Fruit fly (Drosophila melanogaster): ENCODE data around the gene CG32795.

Gene CG32795

DNA sequence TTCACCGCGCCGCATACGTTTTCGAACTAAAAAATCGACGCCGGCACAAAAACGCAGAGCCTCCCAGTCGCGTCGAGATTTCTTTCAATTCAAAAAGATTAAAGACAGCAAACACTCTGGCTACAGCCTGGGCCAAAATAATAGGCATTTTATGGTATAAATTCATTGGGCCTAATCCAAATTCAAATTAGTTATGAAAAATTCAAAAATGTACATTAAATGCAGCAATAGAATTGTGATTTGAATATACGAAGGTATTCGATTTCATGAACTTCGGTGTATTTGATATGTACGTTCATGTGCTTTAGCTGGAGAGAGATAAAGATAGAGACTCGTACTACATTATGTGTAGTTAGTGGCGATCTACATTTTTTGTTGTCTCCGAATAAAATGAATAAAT, 46.3 kb downstream of the CG32795 start, which contains the start of gene Syx4 (continued):
- TF ChIP-seq Ravus (GFP tag; IDR thresholded peaks at IDR 0.05) (peak; percentile 69), stc (GFP tag; IDR thresholded peaks at IDR 0.05) (peak; percentile 89), CG8478 (optimal IDR thresholded peaks at IDR 0.05) (no peak), CG8359 (GFP tag; optimal IDR thresholded peaks at IDR 0.05; ENCODE audit: borderline replicate concordance) (peak; percentile 52), NC2β (GFP tag; optimal IDR thresholded peaks at IDR 0.05) (peak; percentile 82), CG1529 (GFP tag; optimal IDR thresholded peaks at IDR 0.05) (peak; percentile 73), CG12104 (GFP tag; optimal IDR thresholded peaks at IDR 0.05) (peak; percentile 76), tna (GFP tag; IDR thresholded peaks at IDR 0.05; ENCODE audit: partially characterized antibody) (no peak), Blimp-1 (GFP tag; optimal IDR thresholded peaks at IDR 0.05) (peak; percentile 84), CG11247 (GFP tag; IDR thresholded peaks at IDR 0.05) (peak; percentile 91), CG30403 (GFP tag; optimal IDR thresholded peaks at IDR 0.05) (peak; percentile 88), CG16815 (GFP tag; optimal IDR thresholded peaks at IDR 0.05) (peak; percentile 77), CG1832 (GFP tag; optimal IDR thresholded peaks at IDR 0.05) (no peak), CG7372 (GFP tag; IDR thresholded peaks at IDR 0.05) (peak; percentile 83), Drgx (GFP tag; IDR thresholded peaks at IDR 0.05) (peak; percentile 96), oc (tag; optimal IDR thresholded peaks at IDR 0.05) (peak; percentile 91), CG14860 (GFP tag; IDR thresholded peaks at IDR 0.05; ENCODE audit: partially characterized antibody) (no peak), CG10565 (GFP tag; optimal IDR thresholded peaks at IDR 0.05) (no peak), gt (GFP tag; IDR thresholded peaks at IDR 0.05) (no peak), ERR (GFP tag; optimal IDR thresholded peaks at IDR 0.05) (peak; percentile 81), odd (GFP tag; optimal IDR thresholded peaks at IDR 0.05) (peak; percentile 84), Dad (GFP tag; optimal IDR thresholded peaks at IDR 0.05) (peak; percentile 79), CG12219 (GFP tag; optimal IDR thresholded peaks at IDR 0.05) (peak; percentile 92), Hr51 (GFP tag; optimal IDR thresholded peaks at IDR 0.05) (peak; percentile 78 to 93), wor (GFP tag; IDR thresholded peaks at IDR 0.05) (peak; percentile 73), ap (GFP tag; IDR thresholded peaks at IDR 0.05) (peak; percentile 87), Hr78 (GFP tag; optimal IDR thresholded peaks at IDR 0.05) (peak in 1 of 2 experiments; percentile 53), ATbp (GFP tag; optimal IDR thresholded peaks at IDR 0.05) (peak; percentile 88), CG12071 (GFP tag; optimal IDR thresholded peaks at IDR 0.05) (peak; percentile 94), ash1 (GFP tag; optimal IDR thresholded peaks at IDR 0.05) (peak; percentile 67), ci (GFP tag; IDR thresholded peaks at IDR 0.05) (peak; percentile 96), CG17612 (GFP tag; IDR thresholded peaks at IDR 0.05) (peak; percentile 67), sens (GFP tag) (peak; percentile 97), CG2116 (GFP tag; optimal IDR thresholded peaks at IDR 0.05) (peak; percentile 50), Oaz (GFP tag; IDR thresholded peaks at IDR 0.05) (peak; percentile 90), D19A (tag; optimal IDR thresholded peaks at IDR 0.05) (peak; percentile 85), CG3847 (GFP tag; IDR thresholded peaks at IDR 0.05) (peak; percentile 84), Lim3 (GFP tag; IDR thresholded peaks at IDR 0.05) (peak; percentile 53; the same call in 1 of the 2 replicates), CG15601 (tag; optimal IDR thresholded peaks at IDR 0.05) (peak; percentile 78), Gug (GFP tag; IDR thresholded peaks at IDR 0.05) (peak; percentile 80; the same call in 3 of the 4 replicates), salm (tag; optimal IDR thresholded peaks at IDR 0.05) (peak; percentile 91), pan (optimal IDR thresholded peaks at IDR 0.05) (no peak), pan (GFP tag; optimal IDR thresholded peaks at IDR 0.05 in 1 of 2, IDR thresholded peaks at IDR 0.05 in 1 of 2) (peak in 1 of 2 experiments; percentile 93), fd102C (GFP tag; optimal IDR thresholded peaks at IDR 0.05) (no peak), eve (GFP tag; optimal IDR thresholded peaks at IDR 0.05) (peak in 1 of 2 experiments; percentile 92), pfk (GFP tag; optimal IDR thresholded peaks at IDR 0.05) (no peak), cas (GFP tag; IDR thresholded peaks at IDR 0.05) (peak; percentile 71; the same call in 1 of the 2 replicates), cato (GFP tag; optimal IDR thresholded peaks at IDR 0.05; ENCODE audit: borderline replicate concordance) (peak; percentile 25), Dip3 (GFP tag; optimal IDR thresholded peaks at IDR 0.05) (peak; percentile 93), ase (GFP tag; IDR thresholded peaks at IDR 0.05) (peak; percentile 87), CG7556 (GFP tag; optimal IDR thresholded peaks at IDR 0.05) (peak; percentile 89)

All from whole organism, embryonic.